Worm (Caenorhabditis elegans) whole organism, young adult: ENCODE results near the gene cwp-4.

Source experiments
- B0035.1 ChIP-seq: sonication (generic microtip); optimal IDR thresholded peaks from 2 replicates; lab custom pipeline; 2016; ENCODE audit warnings: missing genetic modification characterization, mild to moderate bottlenecking, missing compliant biosample characterization, missing genotype, missing genetic modification reagents
- F10E7.11 ChIP-seq: sonication (generic microtip); optimal IDR thresholded peaks from 2 replicates; lab custom pipeline; 2017; ENCODE audit warnings: mild to moderate bottlenecking, missing genetic modification characterization, moderate library complexity, missing compliant biosample characterization
- F22D6.2 ChIP-seq: sonication (generic microtip); optimal IDR thresholded peaks from 2 replicates; lab custom pipeline; 2016; ENCODE audit warnings: mild to moderate bottlenecking, missing genetic modification characterization, missing compliant biosample characterization
- F33H1.4 ChIP-seq: fragments of 200-800 bp; sonication (Bioruptor generic); IDR thresholded peaks from 2 replicates; pipeline ENCODE4 v1.3.6; 2022; ENCODE audit warnings: missing genetic modification reagents, missing genetic modification characterization, missing compliant biosample characterization
- K11D2.4 ChIP-seq: fragments of 200-800 bp; sonication (Bioruptor generic); IDR thresholded peaks from 2 replicates; pipeline ENCODE4 v1.3.6; 2022; ENCODE audit warnings: missing genetic modification reagents, missing genetic modification characterization, missing compliant biosample characterization
- Y53F4B.3 ChIP-seq: fragments of 200-800 bp; sonication (Bioruptor generic); IDR thresholded peaks from 2 replicates; pipeline ENCODE4 v1.3.6; 2022; ENCODE audit warnings: missing genetic modification reagents, missing genetic modification characterization, missing compliant biosample characterization
- die-1 ChIP-seq: sonication (generic microtip); optimal IDR thresholded peaks from 2 replicates; lab custom pipeline; 2016; ENCODE audit warnings: missing genotype, mild to moderate bottlenecking, missing genetic modification characterization, missing compliant biosample characterization
- dpl-1 ChIP-seq: fragments of 150-350 bp; optimal IDR thresholded peaks from 2 replicates; lab custom pipeline; 2014; ENCODE audit warnings: missing biosample characterization, missing genetic modification reagents, missing genetic modification characterization
- egrh-3 ChIP-seq: fragments of 200-800 bp; sonication (Bioruptor generic); IDR thresholded peaks from 2 replicates; pipeline ENCODE4 v1.3.6; 2022; ENCODE audit warnings: missing genetic modification reagents, missing genetic modification characterization, missing compliant biosample characterization
- hsf-1 ChIP-seq: fragments of 200-800 bp; sonication (Bioruptor generic); IDR thresholded peaks from 2 replicates; pipeline ENCODE4 v1.3.6; 2022; ENCODE audit warnings: missing genetic modification reagents, missing genetic modification characterization, missing compliant biosample characterization
- lin-54 ChIP-seq: fragments of 200-800 bp; sonication (Bioruptor generic); optimal IDR thresholded peaks from 2 replicates; lab custom pipeline; 2018; ENCODE audit warnings: mild to moderate bottlenecking, missing genetic modification characterization, missing compliant biosample characterization
- madf-10 ChIP-seq: sonication (generic microtip); optimal IDR thresholded peaks from 2 replicates; lab custom pipeline; 2016; ENCODE audit warnings: mild to moderate bottlenecking, missing genetic modification characterization, missing compliant biosample characterization
- nfya-1 ChIP-seq: sonication (generic microtip); optimal IDR thresholded peaks from 2 replicates; lab custom pipeline; 2017; ENCODE audit warnings: antibody characterized with exemption, missing compliant biosample characterization, missing genetic modification characterization, borderline replicate concordance; ENCODE audit not compliant: insufficient read depth
- nhr-27 ChIP-seq: fragments of 200-800 bp; sonication (Bioruptor generic); optimal IDR thresholded peaks from 2 replicates; lab custom pipeline; 2018; ENCODE audit warnings: mild to moderate bottlenecking, missing genetic modification characterization, moderate library complexity, missing compliant biosample characterization

DNA sequence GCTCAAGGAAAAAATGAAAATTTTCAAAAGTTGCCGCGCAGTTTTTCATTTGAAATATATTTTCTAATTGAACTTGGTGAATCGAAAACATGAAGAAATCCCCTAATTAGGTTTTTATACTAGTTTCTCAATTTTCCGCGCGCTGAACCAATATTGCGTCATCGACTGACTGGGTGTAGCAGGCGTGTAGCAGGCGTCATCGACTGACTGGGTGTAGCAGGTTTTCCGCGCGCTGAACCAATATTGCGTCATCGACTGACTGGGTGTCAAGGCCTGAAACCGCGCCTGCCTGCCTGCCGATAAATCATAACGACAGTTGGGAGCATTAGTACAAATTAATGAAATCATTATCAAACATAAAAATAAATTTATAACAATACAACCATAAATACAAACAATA, 30.1 kb upstream of the cwp-4 start:
- TF ChIP-seq B0035.1 (tag; lab: Kevin White, UChicago) (no peak), egrh-3 (no peak), F22D6.2 (no peak), K11D2.4 (GFP tag; lab: Robert Waterston, UW) (no peak), dpl-1 (GFP tag; lab: Kevin White, UChicago) (no peak), F33H1.4 (GFP tag; lab: Robert Waterston, UW) (no peak), F10E7.11 (no peak), madf-10 (tag; lab: Kevin White, UChicago) (no peak), lin-54 (GFP tag; lab: Kevin White, UChicago) (no peak), hsf-1 (GFP tag; lab: Robert Waterston, UW) (no peak), nfya-1 (tag; lab: Kevin White, UChicago) (no peak), nhr-27 (tag; lab: Kevin White, UChicago) (no peak), die-1 (tag; lab: Kevin White, UChicago) (no peak), Y53F4B.3 (GFP tag; lab: Robert Waterston, UW) (no peak)
